Fruit fly (Drosophila melanogaster): ENCODE results near the gene Pect.

dm6 chr2L:13257177-13257576 is 53.6 kb downstream of the Pect start, which contains the start of gene Naa20B:
- TF ChIP-seq psq (optimal IDR thresholded peaks at IDR 0.05) (no peak), pan (optimal IDR thresholded peaks at IDR 0.05) (no peak)

All from whole organism.